Worm (Caenorhabditis elegans) whole organism, late embryonic: ENCODE results near the gene srd-40.

Experiments
- C08G9.2 ChIP-seq: sonication (generic microtip); optimal IDR thresholded peaks from 2 replicates; lab custom pipeline; 2016; ENCODE audit warnings: mild to moderate bottlenecking, missing genetic modification characterization, moderate library complexity, missing compliant biosample characterization
- C38D4.7 ChIP-seq: fragments of 200-800 bp; sonication (Bioruptor generic); optimal IDR thresholded peaks from 2 replicates; lab custom pipeline; 2018; ENCODE audit warnings: mild to moderate bottlenecking, missing genetic modification characterization, moderate library complexity, missing compliant biosample characterization
- K02D7.2 ChIP-seq: sonication (generic microtip); optimal IDR thresholded peaks from 2 replicates; lab custom pipeline; 2017; ENCODE audit warnings: mild to moderate bottlenecking, missing genetic modification characterization, missing compliant biosample characterization
- T23F11.4 ChIP-seq: fragments of 200-800 bp; sonication (Bioruptor generic); optimal IDR thresholded peaks from 2 replicates; lab custom pipeline; 2018; ENCODE audit warnings: mild to moderate bottlenecking, missing genetic modification characterization, missing compliant biosample characterization
- ama-1 ChIP-seq: fragments of 150-350 bp; optimal IDR thresholded peaks from 2 replicates; lab custom pipeline; 2014
- ceh-18 ChIP-seq: sonication (generic microtip); optimal IDR thresholded peaks from 2 replicates; lab custom pipeline; 2016; ENCODE audit warnings: missing genetic modification characterization, missing compliant biosample characterization
- ceh-31 ChIP-seq: sonication (generic microtip); optimal IDR thresholded peaks from 2 replicates; lab custom pipeline; 2016; ENCODE audit warnings: missing genetic modification characterization, missing compliant biosample characterization
- ceh-34 ChIP-seq: sonication (generic microtip); optimal IDR thresholded peaks from 2 replicates; lab custom pipeline; 2016; ENCODE audit warnings: mild to moderate bottlenecking, missing genetic modification characterization, missing compliant biosample characterization
- ceh-9 ChIP-seq: sonication (generic microtip); optimal IDR thresholded peaks from 2 replicates; lab custom pipeline; 2016; ENCODE audit warnings: mild to moderate bottlenecking, missing genetic modification characterization, inconsistent platforms, missing compliant biosample characterization
- dmd-4 ChIP-seq: sonication (generic microtip); optimal IDR thresholded peaks from 2 replicates; lab custom pipeline; 2016; ENCODE audit warnings: borderline replicate concordance, missing genetic modification characterization, missing compliant biosample characterization
- elt-2 ChIP-seq: sonication (generic microtip); optimal IDR thresholded peaks from 2 replicates; lab custom pipeline; 2016; ENCODE audit warnings: missing genetic modification reagents, missing genetic modification characterization, missing compliant biosample characterization
- ets-4 ChIP-seq: sonication (generic microtip); optimal IDR thresholded peaks from 2 replicates; lab custom pipeline; 2016; ENCODE audit warnings: missing genetic modification characterization, missing compliant biosample characterization
- fkh-10 ChIP-seq: fragments of 150-350 bp; optimal IDR thresholded peaks from 2 replicates; lab custom pipeline; 2014; ENCODE audit warnings: missing biosample characterization, missing genetic modification reagents, missing genetic modification characterization
- gmeb-2 ChIP-seq: sonication (generic microtip); optimal IDR thresholded peaks from 2 replicates; lab custom pipeline; 2016; ENCODE audit warnings: missing genetic modification characterization, inconsistent platforms, missing compliant biosample characterization
- hlh-30 ChIP-seq: sonication (generic microtip); optimal IDR thresholded peaks from 2 replicates; lab custom pipeline; 2017; ENCODE audit warnings: antibody characterized with exemption, missing genetic modification characterization, missing compliant biosample characterization; ENCODE audit not compliant: insufficient read depth
- hlh-6 ChIP-seq: sonication (generic microtip); optimal IDR thresholded peaks from 2 replicates; lab custom pipeline; 2016; ENCODE audit warnings: missing genotype, missing genetic modification characterization, missing compliant biosample characterization
- hlh-8 ChIP-seq: sonication (generic microtip); optimal IDR thresholded peaks from 2 replicates; lab custom pipeline; 2016; ENCODE audit warnings: missing genotype, missing genetic modification characterization, missing compliant biosample characterization
- lim-6 ChIP-seq: sonication (generic microtip); optimal IDR thresholded peaks from 2 replicates; lab custom pipeline; 2016; ENCODE audit warnings: missing genetic modification characterization, missing compliant biosample characterization
- madf-2 ChIP-seq: sonication (generic microtip); optimal IDR thresholded peaks from 2 replicates; lab custom pipeline; 2017; ENCODE audit warnings: missing genetic modification characterization, missing compliant biosample characterization
- mec-3 ChIP-seq: sonication (generic microtip); optimal IDR thresholded peaks from 2 replicates; lab custom pipeline; 2016; ENCODE audit warnings: borderline replicate concordance, missing genetic modification characterization, missing compliant biosample characterization
- nfya-1 ChIP-seq: sonication (generic microtip); optimal IDR thresholded peaks from 2 replicates; lab custom pipeline; 2017; ENCODE audit warnings: missing genetic modification characterization, mild to moderate bottlenecking, missing compliant biosample characterization, antibody characterized with exemption, moderate library complexity
- nhr-232 ChIP-seq: sonication (generic microtip); optimal IDR thresholded peaks from 2 replicates; lab custom pipeline; 2016; ENCODE audit warnings: missing genetic modification characterization, missing compliant biosample characterization
- npax-4 ChIP-seq: sonication (generic microtip); optimal IDR thresholded peaks from 2 replicates; lab custom pipeline; 2016; ENCODE audit warnings: missing genetic modification characterization, missing compliant biosample characterization
- pag-3 ChIP-seq: sonication (generic microtip); optimal IDR thresholded peaks from 2 replicates; lab custom pipeline; 2016; ENCODE audit warnings: missing compliant biosample characterization, missing genetic modification characterization, borderline replicate concordance
- pat-9 ChIP-seq: fragments of 200-800 bp; sonication (Bioruptor generic); optimal IDR thresholded peaks from 2 replicates; lab custom pipeline; 2018; ENCODE audit warnings: mild to moderate bottlenecking, missing genetic modification characterization, moderate library complexity, missing compliant biosample characterization
- pax-1 ChIP-seq: fragments of 150-350 bp; optimal IDR thresholded peaks from 2 replicates; lab custom pipeline; 2014; ENCODE audit warnings: missing biosample characterization, missing genetic modification characterization
- pqm-1 ChIP-seq: sonication (generic microtip); optimal IDR thresholded peaks from 2 replicates; lab custom pipeline; 2016; ENCODE audit warnings: missing genetic modification characterization, missing compliant biosample characterization
- pros-1 ChIP-seq: fragments of 150-350 bp; optimal IDR thresholded peaks from 2 replicates; lab custom pipeline; 2014; ENCODE audit warnings: missing biosample characterization, missing genetic modification reagents, missing genetic modification characterization
- ref-2 ChIP-seq: sonication (generic microtip); optimal IDR thresholded peaks from 2 replicates; lab custom pipeline; 2016; ENCODE audit warnings: missing genetic modification characterization, missing compliant biosample characterization
- rnt-1 ChIP-seq: sonication (generic microtip); optimal IDR thresholded peaks from 2 replicates; lab custom pipeline; 2016; ENCODE audit warnings: missing genetic modification characterization, missing compliant biosample characterization
- sdc-2 ChIP-seq: sonication (generic microtip); optimal IDR thresholded peaks from 2 replicates; lab custom pipeline; 2016; ENCODE audit warnings: missing genotype, missing genetic modification characterization, missing compliant biosample characterization
- sox-2 ChIP-seq: fragments of 200-800 bp; sonication (Bioruptor generic); IDR thresholded peaks from 2 replicates; pipeline ENCODE4 v1.3.6; 2022; ENCODE audit warnings: missing genetic modification reagents, missing genetic modification characterization, missing compliant biosample characterization
- ttx-3 ChIP-seq: sonication (generic microtip); optimal IDR thresholded peaks from 2 replicates; lab custom pipeline; 2016; ENCODE audit warnings: missing genetic modification reagents, missing genetic modification characterization, missing compliant biosample characterization
- zip-5 ChIP-seq: sonication (generic microtip); optimal IDR thresholded peaks from 2 replicates; lab custom pipeline; 2016; ENCODE audit warnings: missing genetic modification characterization, missing compliant biosample characterization
- ztf-16 ChIP-seq: sonication (generic microtip); optimal IDR thresholded peaks from 2 replicates; lab custom pipeline; 2017; ENCODE audit warnings: missing genetic modification characterization, missing compliant biosample characterization

Gene srd-40

DNA sequence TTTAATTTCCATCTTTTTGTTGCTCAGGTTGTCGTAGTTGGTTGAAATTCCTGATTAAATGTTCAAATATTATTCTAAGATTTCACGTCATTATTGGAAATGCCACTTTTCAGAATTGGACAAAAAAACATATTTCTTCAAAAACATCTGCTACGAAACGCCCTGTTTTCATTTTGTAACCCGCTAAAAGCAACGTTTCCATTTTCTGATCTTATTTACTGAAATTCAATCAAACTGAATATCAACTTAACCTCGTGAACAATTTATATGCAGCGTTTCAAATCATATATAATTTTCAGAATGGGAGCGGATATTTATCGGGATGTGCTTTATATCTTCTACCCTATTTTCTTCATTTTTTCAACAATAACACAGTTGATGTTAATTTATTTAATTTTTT, at the start of gene srd-40:
srd-40 (plus strand) TSS at position 301 of the 400 bp plus-strand sequence.
- TF ChIP-seq ceh-18 (tag; lab: Kevin White, UChicago), result no peak
- TF ChIP-seq madf-2, result no peak
- TF ChIP-seq T23F11.4 (GFP tag; lab: Kevin White, UChicago), result no peak
- TF ChIP-seq, all 69 proteins: peak for 0

DNA sequence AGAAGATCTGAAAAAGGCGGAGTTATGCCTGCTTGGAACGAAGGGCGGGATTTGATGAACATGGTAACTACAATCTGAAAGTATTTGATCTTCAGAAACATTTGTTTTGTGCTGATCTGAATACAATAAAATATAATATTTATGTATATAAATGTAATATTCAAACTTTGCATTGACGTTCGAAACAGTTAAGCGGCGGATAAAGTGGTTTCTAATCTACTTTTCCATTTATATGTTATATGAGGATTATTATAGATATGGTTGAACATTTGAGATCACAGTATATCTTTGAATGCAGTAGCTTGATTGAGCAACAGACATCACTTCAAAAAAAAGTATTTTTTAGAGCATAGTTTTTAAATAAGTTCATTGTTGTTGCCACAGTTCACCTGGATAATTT, 49.7 kb upstream of the srd-40 start, which contains the start of gene H19J13.2:
H19J13.2 (minus strand) TSS at position 101 of the 400 bp plus-strand sequence.
- no peak for TF ChIP-seq dmd-4 (tag; lab: Kevin White, UChicago)
- TF ChIP-seq rnt-1 (tag; lab: Kevin White, UChicago), result no peak
- TF ChIP-seq nhr-232 (tag; lab: Kevin White, UChicago), result no peak
- TF ChIP-seq hlh-30 (tag; lab: Kevin White, UChicago), result no peak
- TF ChIP-seq nfya-1 (tag; lab: Kevin White, UChicago), result no peak
- TF ChIP-seq sdc-2 (tag; lab: Kevin White, UChicago), result no peak
- no peak for TF ChIP-seq lim-6 (tag; lab: Kevin White, UChicago)

DNA sequence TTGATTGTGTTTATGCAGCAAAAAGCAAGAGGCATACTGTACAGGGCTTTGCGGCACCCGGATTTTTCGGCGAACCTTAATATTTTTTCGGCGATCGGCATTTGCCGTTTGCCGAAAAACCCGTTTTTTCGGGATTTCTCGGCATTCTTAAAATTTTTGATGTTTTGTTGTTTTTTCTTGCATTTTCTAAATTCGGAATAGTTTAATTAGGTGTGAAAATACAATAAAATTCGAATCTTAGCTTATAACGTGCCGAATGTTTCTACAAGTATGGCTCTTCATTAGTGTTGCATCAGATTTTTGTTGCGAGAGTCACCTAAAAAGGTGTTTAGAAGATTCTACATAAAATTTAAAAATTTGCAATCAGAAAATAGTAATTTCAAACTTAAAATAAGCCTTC, 48.0 kb upstream of the srd-40 start, which contains the start of gene C04B4.6:
C04B4.6 (minus strand) TSS at position 101 of the 400 bp plus-strand sequence.
- no peak for TF ChIP-seq npax-4 (tag; lab: Kevin White, UChicago)
- no peak for TF ChIP-seq pros-1 (tag; lab: Kevin White, UChicago)
- TF ChIP-seq ceh-9 (tag; lab: Kevin White, UChicago), result no peak
- no peak for TF ChIP-seq pqm-1 (tag; lab: Kevin White, UChicago)
- no peak for TF ChIP-seq sox-2 (GFP tag; lab: Robert Waterston, UW)
- no peak for TF ChIP-seq C08G9.2
- TF ChIP-seq hlh-6 (tag; lab: Kevin White, UChicago), result no peak
- TF ChIP-seq ceh-18 (tag; lab: Kevin White, UChicago), result no peak

DNA sequence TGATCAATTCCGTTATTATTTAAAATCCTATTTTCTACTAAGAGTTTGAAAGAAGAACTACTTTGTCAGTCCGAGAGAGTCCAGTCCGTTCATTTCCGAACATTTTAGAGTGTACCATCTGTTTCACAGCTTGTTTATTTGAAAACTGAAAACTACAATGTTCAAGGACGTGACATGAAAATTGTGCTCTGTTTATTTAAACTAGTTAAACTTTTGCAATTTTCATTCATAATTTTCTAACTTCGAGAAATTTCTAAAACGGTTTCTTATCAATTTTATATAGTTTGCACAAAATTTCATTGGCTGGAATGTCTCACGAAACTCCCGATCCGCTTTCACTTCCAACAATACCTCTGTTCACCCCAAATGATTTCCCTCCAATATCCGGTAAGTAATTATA, 43.1 kb upstream of the srd-40 start, which contains the start of gene C04B4.1:
C04B4.1 (plus strand) TSS at position 301 of the 400 bp plus-strand sequence.
- TF ChIP-seq zip-5 (tag; lab: Kevin White, UChicago) (no peak), C08G9.2 (no peak), ama-1 (no peak), hlh-8 (tag; lab: Kevin White, UChicago) (no peak), mec-3 (tag; lab: Kevin White, UChicago) (no peak), C38D4.7 (GFP tag; lab: Kevin White, UChicago) (no peak), pax-1 (tag; lab: Kevin White, UChicago) (no peak), pag-3 (tag; lab: Kevin White, UChicago) (no peak), sox-2 (GFP tag; lab: Robert Waterston, UW) (no peak), elt-2 (tag; lab: Kevin White, UChicago) (no peak), fkh-10 (no peak), ref-2 (no peak), K02D7.2 (tag; lab: Kevin White, UChicago) (no peak), nhr-232 (tag; lab: Kevin White, UChicago) (no peak), ttx-3 (no peak), ets-4 (tag; lab: Kevin White, UChicago) (no peak), ztf-16 (tag; lab: Kevin White, UChicago) (no peak)

DNA sequence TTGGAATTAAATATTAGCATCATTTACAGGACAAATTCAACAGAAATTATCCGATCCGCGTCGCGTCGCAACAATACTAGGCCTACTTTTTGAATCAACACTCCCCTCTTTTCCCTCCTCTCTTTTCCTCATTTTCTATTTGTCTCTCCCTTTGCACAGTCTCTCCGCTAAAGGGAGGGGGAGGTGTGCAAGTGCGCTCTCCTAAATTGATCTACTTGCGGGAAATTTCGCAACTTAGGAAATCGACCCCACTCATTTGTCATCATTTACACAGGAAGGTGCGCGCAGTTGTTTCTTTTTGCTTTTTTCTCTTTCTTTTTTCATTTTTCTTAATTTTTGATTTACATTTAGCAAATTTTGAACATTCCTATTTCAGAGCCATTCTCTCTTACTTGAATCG, 40.6 kb upstream of the srd-40 start, which contains the start of gene C04B4.2:
C04B4.2 (plus strand) TSS at position 371 of the 400 bp plus-strand sequence.
- TF ChIP-seq nhr-232 (tag; lab: Kevin White, UChicago) (no peak), pat-9 (no peak), ceh-31 (tag; lab: Kevin White, UChicago) (no peak), ceh-9 (tag; lab: Kevin White, UChicago) (no peak), gmeb-2 (tag; lab: Kevin White, UChicago) (no peak), sdc-2 (tag; lab: Kevin White, UChicago) (no peak), ceh-34 (tag; lab: Kevin White, UChicago) (no peak)
